Fruit fly (Drosophila melanogaster) whole organism, embryonic: ENCODE data around the gene CG3544.

ENCODE experiments used
- ATbp ChIP-seq: fragments of 200-800 bp; sonication (Bioruptor generic); optimal IDR thresholded peaks from 2 replicates; lab custom pipeline; 2017; ENCODE audit warnings: missing biosample characterization, mild to moderate bottlenecking, missing genetic modification characterization, missing genetic modification reagents
- Asciz ChIP-seq: fragments of 200-800 bp; sonication (Bioruptor generic); optimal IDR thresholded peaks from 2 replicates; lab custom pipeline; 2017; ENCODE audit warnings: missing biosample characterization, mild to moderate bottlenecking, missing genetic modification characterization, missing genetic modification reagents
- Atf-2 ChIP-seq: fragments of 200-800 bp; sonication (Bioruptor generic); optimal IDR thresholded peaks from 2 replicates; lab custom pipeline; 2016; ENCODE audit warnings: missing biosample characterization, missing genetic modification characterization
- CG10366 ChIP-seq: fragments of 200-800 bp; sonication (Bioruptor generic); IDR thresholded peaks from 2 replicates; pipeline ENCODE4 v1.3.6; 2022; ENCODE audit warnings: missing biosample characterization, missing genetic modification characterization
- CG11398 ChIP-seq: fragments of 200-800 bp; sonication (Bioruptor generic); optimal IDR thresholded peaks from 2 replicates; lab custom pipeline; 2016; ENCODE audit warnings: missing biosample characterization, missing genetic modification characterization
- CG11560 ChIP-seq: fragments of 200-800 bp; sonication (Bioruptor generic); IDR thresholded peaks from 3 replicates; pipeline ENCODE4 v1.3.6; 2022; ENCODE audit warnings: missing biosample characterization, missing genetic modification characterization
- CG1233 ChIP-seq: fragments of 200-800 bp; sonication (Bioruptor generic); optimal IDR thresholded peaks from 4 replicates; lab custom pipeline; 2018; ENCODE audit warnings: missing biosample characterization, mild to moderate bottlenecking, missing genetic modification characterization
- CG13296 ChIP-seq: fragments of 200-800 bp; sonication (Bioruptor generic); optimal IDR thresholded peaks from 3 replicates; lab custom pipeline; 2018; ENCODE audit warnings: missing biosample characterization, mild to moderate bottlenecking, missing genetic modification characterization
- CG13424 ChIP-seq: fragments of 200-800 bp; sonication (Bioruptor generic); optimal IDR thresholded peaks from 2 replicates; lab custom pipeline; 2019; ENCODE audit warnings: missing biosample characterization, mild to moderate bottlenecking, missing genetic modification characterization, moderate library complexity
- CG13624 ChIP-seq: fragments of 200-800 bp; sonication (Bioruptor generic); optimal IDR thresholded peaks from 2 replicates; lab custom pipeline; 2016; ENCODE audit warnings: missing biosample characterization, missing genetic modification characterization
- CG14050 ChIP-seq: fragments of 200-800 bp; sonication (Bioruptor generic); IDR thresholded peaks from 3 replicates; pipeline ENCODE4 v1.3.6; 2022; ENCODE audit warnings: missing biosample characterization, missing genetic modification characterization
- CG14860 ChIP-seq: fragments of 200-800 bp; sonication (Bioruptor generic); IDR thresholded peaks from 3 replicates; pipeline ENCODE4 v1.3.6; 2022; ENCODE audit warnings: missing biosample characterization, missing genetic modification characterization; ENCODE audit not compliant: partially characterized antibody
- CG17612 ChIP-seq: fragments of 200-800 bp; sonication (Bioruptor generic); IDR thresholded peaks from 2 replicates; pipeline ENCODE4 v1.3.6; 2022; ENCODE audit warnings: missing biosample characterization, missing genetic modification characterization
- CG3163 ChIP-seq: fragments of 200-800 bp; sonication (Bioruptor generic); optimal IDR thresholded peaks from 3 replicates; lab custom pipeline; 2016; ENCODE audit warnings: missing biosample characterization, missing genetic modification characterization
- CG32767 ChIP-seq: fragments of 200-800 bp; sonication (Bioruptor generic); IDR thresholded peaks from 2 replicates; pipeline ENCODE4 v1.3.6; 2022; ENCODE audit warnings: missing biosample characterization, missing genetic modification characterization
- CG4424 ChIP-seq: fragments of 200-800 bp; sonication (Bioruptor generic); optimal IDR thresholded peaks from 3 replicates; lab custom pipeline; 2016; ENCODE audit warnings: missing biosample characterization, missing genetic modification characterization
- CG5245 ChIP-seq: fragments of 200-800 bp; sonication (Bioruptor generic); optimal IDR thresholded peaks from 3 replicates; lab custom pipeline; 2016; ENCODE audit warnings: missing biosample characterization, missing genetic modification characterization
- CG7372 ChIP-seq: fragments of 200-800 bp; sonication (Bioruptor generic); IDR thresholded peaks from 2 replicates; pipeline ENCODE4 v1.3.6; 2022; ENCODE audit warnings: missing biosample characterization, missing genetic modification characterization
- CG8290 ChIP-seq, 3 experiments: fragments of 200-800 bp; sonication (Bioruptor generic); optimal IDR thresholded peaks; 2 replicates each; lab custom pipeline; 2016 to 2019; ENCODE audit warnings: missing biosample characterization in 3 of 3, missing genetic modification characterization in 3 of 3, mild to moderate bottlenecking in 2 of 3, moderate library complexity in 1 of 3
- CG8765 ChIP-seq: fragments of 200-800 bp; sonication (Bioruptor generic); IDR thresholded peaks from 2 replicates; pipeline ENCODE4 v1.3.6; 2022; ENCODE audit warnings: missing biosample characterization, missing genetic modification characterization
- CG9727 ChIP-seq: fragments of 200-800 bp; sonication (Bioruptor generic); optimal IDR thresholded peaks from 3 replicates; lab custom pipeline; 2017; ENCODE audit warnings: missing biosample characterization, mild to moderate bottlenecking, missing genetic modification characterization
- D19B ChIP-seq: fragments of 200-800 bp; sonication (Bioruptor generic); optimal IDR thresholded peaks from 2 replicates; lab custom pipeline; 2017; ENCODE audit warnings: missing biosample characterization, mild to moderate bottlenecking, missing genetic modification characterization
- Dip3 ChIP-seq: fragments of 200-800 bp; sonication (Bioruptor generic); optimal IDR thresholded peaks from 3 replicates; lab custom pipeline; 2016; ENCODE audit warnings: missing biosample characterization, missing genetic modification characterization
- Dp ChIP-seq: fragments of 200-800 bp; sonication (Bioruptor generic); optimal IDR thresholded peaks from 2 replicates; lab custom pipeline; 2018; ENCODE audit warnings: missing biosample characterization, mild to moderate bottlenecking, missing genetic modification characterization, moderate library complexity
- E2f1 ChIP-seq: fragments of 200-800 bp; sonication (Bioruptor generic); IDR thresholded peaks from 2 replicates; pipeline ENCODE4 v1.3.6; 2022; ENCODE audit warnings: missing biosample characterization, missing genetic modification characterization
- Elba2 ChIP-seq: fragments of 200-800 bp; sonication (Bioruptor generic); optimal IDR thresholded peaks from 3 replicates; lab custom pipeline; 2016; ENCODE audit warnings: missing biosample characterization, missing genetic modification characterization
- HmgD ChIP-seq: fragments of 200-800 bp; sonication (Bioruptor generic); optimal IDR thresholded peaks from 3 replicates; lab custom pipeline; 2016; ENCODE audit warnings: missing biosample characterization, missing genetic modification characterization
- Hsf ChIP-seq: fragments of 200-800 bp; sonication (Bioruptor generic); optimal IDR thresholded peaks from 3 replicates; lab custom pipeline; 2016; ENCODE audit warnings: missing biosample characterization, missing genetic modification characterization
- Max ChIP-seq: fragments of 200-800 bp; sonication (Bioruptor generic); optimal IDR thresholded peaks from 2 replicates; lab custom pipeline; 2016; ENCODE audit warnings: missing biosample characterization, mild to moderate bottlenecking, missing genetic modification characterization
- Oli ChIP-seq: fragments of 200-800 bp; sonication (Bioruptor generic); optimal IDR thresholded peaks from 2 replicates; lab custom pipeline; 2018; ENCODE audit warnings: missing biosample characterization, mild to moderate bottlenecking, missing genetic modification characterization, moderate library complexity
- Ravus ChIP-seq: fragments of 200-800 bp; sonication (Bioruptor generic); IDR thresholded peaks from 2 replicates; pipeline ENCODE4 v1.3.6; 2022; ENCODE audit warnings: missing biosample characterization, missing genetic modification characterization
- Ssrp ChIP-seq: fragments of 200-800 bp; sonication (Bioruptor generic); optimal IDR thresholded peaks from 2 replicates; lab custom pipeline; 2018; ENCODE audit warnings: missing biosample characterization, mild to moderate bottlenecking, missing genetic modification characterization, moderate library complexity
- Vsx1 ChIP-seq: fragments of 200-800 bp; sonication (Bioruptor generic); optimal IDR thresholded peaks from 2 replicates; lab custom pipeline; 2017; ENCODE audit warnings: missing biosample characterization, mild to moderate bottlenecking, missing genetic modification characterization, missing genetic modification reagents
- al ChIP-seq: fragments of 200-800 bp; sonication (Bioruptor generic); IDR thresholded peaks from 2 replicates; pipeline ENCODE4 v1.3.6; 2022; ENCODE audit warnings: missing biosample characterization, missing genetic modification characterization
- ase ChIP-seq: fragments of 200-800 bp; sonication (Bioruptor generic); IDR thresholded peaks from 3 replicates; pipeline ENCODE4 v1.3.6; 2022; ENCODE audit warnings: missing biosample characterization, missing genetic modification characterization
- ci ChIP-seq: fragments of 200-800 bp; sonication (Bioruptor generic); IDR thresholded peaks from 3 replicates; pipeline ENCODE4 v1.3.6; 2022; ENCODE audit warnings: missing biosample characterization, missing genetic modification characterization
- corto ChIP-seq: fragments of 200-800 bp; sonication (Bioruptor generic); optimal IDR thresholded peaks from 2 replicates; lab custom pipeline; 2016; ENCODE audit warnings: missing biosample characterization, mild to moderate bottlenecking, missing genetic modification characterization, moderate library complexity
- dpn ChIP-seq, 2 experiments: fragments of 200-800 bp; sonication (Bioruptor generic); optimal IDR thresholded peaks; 3 replicates each; lab custom pipeline; 2016; ENCODE audit warnings: missing biosample characterization in 2 of 2, missing genetic modification characterization in 2 of 2
- gsb-n ChIP-seq: fragments of 200-800 bp; sonication (Bioruptor generic); optimal IDR thresholded peaks from 3 replicates; lab custom pipeline; 2018; ENCODE audit warnings: missing biosample characterization, mild to moderate bottlenecking, missing genetic modification characterization
- ham ChIP-seq: fragments of 200-800 bp; sonication (Bioruptor generic); IDR thresholded peaks from 2 replicates; pipeline ENCODE4 v1.3.6; 2022; ENCODE audit warnings: missing biosample characterization, missing genetic modification characterization
- hbn ChIP-seq: fragments of 200-800 bp; sonication (Bioruptor generic); IDR thresholded peaks from 2 replicates; pipeline ENCODE4 v1.3.6; 2022; ENCODE audit warnings: missing biosample characterization, missing genetic modification characterization; ENCODE audit not compliant: partially characterized antibody
- otp ChIP-seq: fragments of 200-800 bp; sonication (Bioruptor generic); IDR thresholded peaks from 3 replicates; pipeline ENCODE4, ENCODE4 v1.3.6; 2022; ENCODE audit warnings: missing biosample characterization, missing genetic modification characterization
- phol ChIP-seq: fragments of 200-800 bp; sonication (Bioruptor generic); optimal IDR thresholded peaks from 3 replicates; lab custom pipeline; 2018; ENCODE audit warnings: missing biosample characterization, mild to moderate bottlenecking, missing genetic modification characterization, moderate library complexity
- pros ChIP-seq: fragments of 200-800 bp; sonication (Bioruptor generic); optimal IDR thresholded peaks from 3 replicates; lab custom pipeline; 2019; ENCODE audit warnings: missing biosample characterization, mild to moderate bottlenecking, missing genetic modification characterization, moderate library complexity
- repo ChIP-seq: fragments of 200-800 bp; sonication (Bioruptor generic); optimal IDR thresholded peaks from 2 replicates; lab custom pipeline; 2016; ENCODE audit warnings: missing biosample characterization, missing genetic modification characterization
- shn ChIP-seq: fragments of 200-800 bp; sonication (Bioruptor generic); optimal IDR thresholded peaks from 3 replicates; lab custom pipeline; 2016; ENCODE audit warnings: missing biosample characterization, missing genetic modification characterization
- ssp ChIP-seq: fragments of 200-800 bp; sonication (Bioruptor generic); IDR thresholded peaks from 2 replicates; pipeline ENCODE4 v1.3.6; 2022; ENCODE audit warnings: missing biosample characterization, missing genetic modification characterization
- sug ChIP-seq: fragments of 200-800 bp; optimal IDR thresholded peaks from 2 replicates; lab custom pipeline; 2019; ENCODE audit warnings: missing biosample characterization, mild to moderate bottlenecking, missing genetic modification characterization, moderate library complexity
- tgo ChIP-seq: fragments of 200-800 bp; sonication (Bioruptor generic); IDR thresholded peaks from 3 replicates; pipeline ENCODE4 v1.3.6; 2022; ENCODE audit warnings: missing biosample characterization, missing genetic modification characterization
- trem ChIP-seq: fragments of 200-800 bp; optimal IDR thresholded peaks from 3 replicates; lab custom pipeline; 2019; ENCODE audit warnings: missing biosample characterization, mild to moderate bottlenecking, missing genetic modification characterization, moderate library complexity
- unpg ChIP-seq: fragments of 200-800 bp; sonication (Bioruptor generic); optimal IDR thresholded peaks from 3 replicates; lab custom pipeline; 2018; ENCODE audit warnings: missing biosample characterization, mild to moderate bottlenecking, missing genetic modification characterization, moderate library complexity
- vvl ChIP-seq: fragments of 200-800 bp; sonication (Bioruptor generic); IDR thresholded peaks from 2 replicates; pipeline ENCODE4 v1.3.6; 2022; ENCODE audit warnings: missing biosample characterization, missing genetic modification characterization

CG3544 gene

dm6 chr2L:837989-838388, 53.9 kb downstream of the CG3544 start (continued):
- no peak for TF ChIP-seq Ssrp (tag; lab: Kevin White, UChicago)
- TF ChIP-seq CG11398 (GFP tag; lab: Kevin White, UChicago), result no peak
- no peak for TF ChIP-seq CG7372 (GFP tag; lab: Robert Waterston, UW)
- TF ChIP-seq Ravus, result no peak
- no peak for TF ChIP-seq phol (tag; lab: Kevin White, UChicago)
- TF ChIP-seq ssp (GFP tag; lab: Robert Waterston, UW), result no peak
- TF ChIP-seq CG13296, result no peak
- TF ChIP-seq CG11560 (tag; lab: Robert Waterston, UW), result no peak
- no peak for TF ChIP-seq pros (GFP tag; lab: Kevin White, UChicago)
- peak; percentile 65 for TF ChIP-seq Hsf (GFP tag; lab: Kevin White, UChicago)
- no peak for TF ChIP-seq CG8765 (GFP tag; lab: Robert Waterston, UW)
- no peak for TF ChIP-seq hbn (GFP tag; lab: Robert Waterston, UW)
- no peak for TF ChIP-seq Max (GFP tag; lab: Kevin White, UChicago)
- TF ChIP-seq shn (GFP tag; lab: Kevin White, UChicago), result no peak
- TF ChIP-seq ham (GFP tag; lab: Robert Waterston, UW), result no peak
- peak; percentile 58; the same call in 1 of the 3 replicates for TF ChIP-seq otp (GFP tag; lab: Robert Waterston, UW)
- no peak for TF ChIP-seq tgo (GFP tag; lab: Robert Waterston, UW)
- TF ChIP-seq CG5245 (GFP tag; lab: Kevin White, UChicago), result no peak
- no peak for TF ChIP-seq unpg (GFP tag; lab: Kevin White, UChicago)
- no peak for TF ChIP-seq CG14860 (GFP tag; lab: Robert Waterston, UW)
- peak; percentile 54 for TF ChIP-seq Atf-2 (GFP tag; lab: Kevin White, UChicago)
- no peak for TF ChIP-seq repo (GFP tag; lab: Kevin White, UChicago)
- peak in 1 of 2 experiments; percentile 27 for TF ChIP-seq dpn (GFP tag; optimal IDR thresholded peaks at IDR 0.05; lab: Kevin White, UChicago)
- TF ChIP-seq Dip3 (GFP tag; lab: Kevin White, UChicago), result peak; percentile 28
- no peak for TF ChIP-seq CG3163 (GFP tag; lab: Kevin White, UChicago)
- TF ChIP-seq corto (GFP tag; lab: Kevin White, UChicago), result no peak
- no peak for TF ChIP-seq trem (tag; lab: Kevin White, UChicago)
- no peak for TF ChIP-seq Elba2 (GFP tag; lab: Kevin White, UChicago)
- no peak for TF ChIP-seq CG32767 (GFP tag; lab: Robert Waterston, UW)
- no peak for TF ChIP-seq vvl (GFP tag; lab: Robert Waterston, UW)
- no peak for TF ChIP-seq CG4424 (GFP tag; lab: Kevin White, UChicago)
- no peak for TF ChIP-seq sug (tag; lab: Kevin White, UChicago)
- no peak for TF ChIP-seq Oli (tag; lab: Kevin White, UChicago)
- TF ChIP-seq Dp (GFP tag; lab: Kevin White, UChicago), result no peak
- TF ChIP-seq gsb-n (tag; lab: Kevin White, UChicago), result no peak
- TF ChIP-seq CG9727 (GFP tag; lab: Kevin White, UChicago), result no peak
- 0 out of 2 replicates have a peak, but pooled peaks have one; percentile 14 for TF ChIP-seq CG10366 (GFP tag; lab: Robert Waterston, UW)
- no peak for TF ChIP-seq CG17612 (GFP tag; lab: Robert Waterston, UW)
- no peak for TF ChIP-seq CG13624 (GFP tag; lab: Kevin White, UChicago)
- TF ChIP-seq E2f1 (GFP tag; lab: Robert Waterston, UW), result no peak
- no peak for TF ChIP-seq CG8290 (GFP tag; optimal IDR thresholded peaks at IDR 0.05; lab: Kevin White, UChicago)
- TF ChIP-seq CG8290 (tag; optimal IDR thresholded peaks at IDR 0.05; lab: Kevin White, UChicago), result no peak
- peak; percentile 41 for TF ChIP-seq D19B (GFP tag; lab: Kevin White, UChicago)
- no peak for TF ChIP-seq Vsx1 (GFP tag; lab: Kevin White, UChicago)
- no peak for TF ChIP-seq Asciz
- no peak for TF ChIP-seq al
- TF ChIP-seq CG1233, result no peak
- no peak for TF ChIP-seq CG13424
- no peak for TF ChIP-seq ase
- peak; percentile 38 for TF ChIP-seq ATbp (GFP tag; lab: Kevin White, UChicago)
- no peak for TF ChIP-seq HmgD (GFP tag; lab: Kevin White, UChicago)
- peak; percentile 87 for TF ChIP-seq ci (GFP tag; lab: Robert Waterston, UW)
- no peak for TF ChIP-seq CG14050
